In genomic region chrX:20165773-20166412, dm6 we compare ENCODE assay signal across 1 fruit fly cellular context.
A peak's percentile ranks its signal among the peaks of the same experiment; 100 is the strongest.
TF ChIP-seq lines count a peak whose summit lies in the region.

TSS of gene Phf7 (minus strand) at chrX:20165830.

TF ChIP-seq in whole organism, embryonic, 481 proteins besides CTCF, POLR2A, EP300 and RAD21 (continued from another document and continues in another):
- peak; percentile 67 for TF ChIP-seq row (GFP tag; IDR thresholded peaks at IDR 0.05; lab: Robert Waterston, UW)
- TF ChIP-seq CG31441 (GFP tag; IDR thresholded peaks at IDR 0.05; lab: Robert Waterston, UW) = no peak
- TF ChIP-seq Ets97D (GFP tag; optimal IDR thresholded peaks at IDR 0.05; lab: Kevin White, UChicago) = peak; percentile 77
- TF ChIP-seq HLH4C (GFP tag; IDR thresholded peaks at IDR 0.05; lab: Robert Waterston, UW; ENCODE audit: partially characterized antibody) = peak; percentile 65
- peak; percentile 18 for TF ChIP-seq jumu (GFP tag; optimal IDR thresholded peaks at IDR 0.05; lab: Kevin White, UChicago)
- TF ChIP-seq nerfin-2 (GFP tag; IDR thresholded peaks at IDR 0.05; lab: Robert Waterston, UW; ENCODE audit: partially characterized antibody) = peak; percentile 39; the same call in 1 of the 2 replicates
- TF ChIP-seq unc-4 (GFP tag; IDR thresholded peaks at IDR 0.05; lab: Robert Waterston, UW; ENCODE audit: partially characterized antibody) = peak; percentile 72
- TF ChIP-seq CG12659 (GFP tag; optimal IDR thresholded peaks at IDR 0.05; lab: Kevin White, UChicago) = peak; percentile 59
- TF ChIP-seq ato (GFP tag; IDR thresholded peaks at IDR 0.05; lab: Robert Waterston, UW; ENCODE audit: partially characterized antibody) = peak; percentile 59
- TF ChIP-seq CG17802 (tag; optimal IDR thresholded peaks at IDR 0.05; lab: Kevin White, UChicago) = peak; percentile 49
- TF ChIP-seq fd102C (GFP tag; optimal IDR thresholded peaks at IDR 0.05; lab: Kevin White, UChicago) = no peak
- peak; percentile 49 for TF ChIP-seq Lhr (GFP tag; optimal IDR thresholded peaks at IDR 0.05; lab: Kevin White, UChicago)
- TF ChIP-seq Dp (GFP tag; optimal IDR thresholded peaks at IDR 0.05; lab: Kevin White, UChicago) = peak; percentile 64
- TF ChIP-seq CG7963 (GFP tag; IDR thresholded peaks at IDR 0.05; lab: Robert Waterston, UW; ENCODE audit: partially characterized antibody) = peak; percentile 52; the same call in 1 of the 3 replicates
- no peak for TF ChIP-seq CG8281 (tag; optimal IDR thresholded peaks at IDR 0.05; lab: Kevin White, UChicago)
- TF ChIP-seq sqz (GFP tag; optimal IDR thresholded peaks at IDR 0.05; lab: Kevin White, UChicago) = peak; percentile 62
- no peak for TF ChIP-seq repo (GFP tag; optimal IDR thresholded peaks at IDR 0.05; lab: Kevin White, UChicago)
- no peak for TF ChIP-seq CG1602 (GFP tag; optimal IDR thresholded peaks at IDR 0.05; lab: Kevin White, UChicago)
- peak; percentile 38 for TF ChIP-seq CG14710 (tag; optimal IDR thresholded peaks at IDR 0.05; lab: Kevin White, UChicago)
- TF ChIP-seq inv (GFP tag; IDR thresholded peaks at IDR 0.05; lab: Robert Waterston, UW; ENCODE audit: partially characterized antibody) = peak; percentile 78
- no peak for TF ChIP-seq Side (GFP tag; optimal IDR thresholded peaks at IDR 0.05; lab: Kevin White, UChicago)
- TF ChIP-seq bbx (GFP tag; IDR thresholded peaks at IDR 0.05; lab: Robert Waterston, UW; ENCODE audit: partially characterized antibody) = peak; percentile 77
- peak; percentile 29 for TF ChIP-seq CG10267 (tag; optimal IDR thresholded peaks at IDR 0.05; lab: Kevin White, UChicago)
- no peak for TF ChIP-seq bigmax (GFP tag; optimal IDR thresholded peaks at IDR 0.05; lab: Kevin White, UChicago)
- no peak for TF ChIP-seq CG18619 (GFP tag; optimal IDR thresholded peaks at IDR 0.05; lab: Kevin White, UChicago)
- no peak for TF ChIP-seq ems (GFP tag; optimal IDR thresholded peaks at IDR 0.05; lab: Kevin White, UChicago)
- no peak for TF ChIP-seq peb (GFP tag; IDR thresholded peaks at IDR 0.05; lab: Robert Waterston, UW)
- TF ChIP-seq CG2120 (GFP tag; optimal IDR thresholded peaks at IDR 0.05; lab: Kevin White, UChicago) = peak; percentile 8
- no peak for TF ChIP-seq CG32532 (GFP tag; IDR thresholded peaks at IDR 0.05; lab: Robert Waterston, UW)
- no peak for TF ChIP-seq dpn (GFP tag; optimal IDR thresholded peaks at IDR 0.05; lab: Kevin White, UChicago)
- TF ChIP-seq CG14667 (GFP tag; IDR thresholded peaks at IDR 0.05; lab: Robert Waterston, UW) = peak; percentile 42; the same call in 1 of the 2 replicates
- TF ChIP-seq CG9932 (GFP tag; IDR thresholded peaks at IDR 0.05; lab: Robert Waterston, UW) = peak; percentile 40; the same call in 1 of the 2 replicates
- TF ChIP-seq CG3995 (GFP tag; optimal IDR thresholded peaks at IDR 0.05; lab: Kevin White, UChicago) = peak; percentile 12
- TF ChIP-seq Adf1 (GFP tag; IDR thresholded peaks at IDR 0.05; lab: Robert Waterston, UW) = no peak
- TF ChIP-seq mld (GFP tag; IDR thresholded peaks at IDR 0.05; lab: Robert Waterston, UW; ENCODE audit: partially characterized antibody) = peak; percentile 65; the same call in 1 of the 3 replicates
- no peak for TF ChIP-seq CG8359 (GFP tag; optimal IDR thresholded peaks at IDR 0.05; lab: Kevin White, UChicago; ENCODE audit: borderline replicate concordance)
- TF ChIP-seq Ets65A (GFP tag; lab: Kevin White, UChicago) = peak; percentile 91
- TF ChIP-seq insv (GFP tag; optimal IDR thresholded peaks at IDR 0.05; lab: Kevin White, UChicago) = no peak
- TF ChIP-seq ab (GFP tag; optimal IDR thresholded peaks at IDR 0.05; lab: Kevin White, UChicago) = no peak
- TF ChIP-seq CG2129 (GFP tag; IDR thresholded peaks at IDR 0.05; lab: Robert Waterston, UW; ENCODE audit: partially characterized antibody) = 0 out of 2 replicates have a peak, but pooled peaks have one; percentile 19
- TF ChIP-seq Hmr (GFP tag; optimal IDR thresholded peaks at IDR 0.05; lab: Kevin White, UChicago) = no peak
- no peak for TF ChIP-seq Dip3 (GFP tag; optimal IDR thresholded peaks at IDR 0.05; lab: Kevin White, UChicago)
- peak; percentile 53 for TF ChIP-seq sens (GFP tag; lab: Kevin White, UChicago)
- peak; percentile 94 for TF ChIP-seq pfk (GFP tag; optimal IDR thresholded peaks at IDR 0.05; lab: Kevin White, UChicago)
- peak; percentile 15; the same call in 1 of the 2 replicates for TF ChIP-seq Rfx (GFP tag; IDR thresholded peaks at IDR 0.05; lab: Robert Waterston, UW)
- TF ChIP-seq phol (tag; optimal IDR thresholded peaks at IDR 0.05; lab: Kevin White, UChicago) = peak; percentile 42
- TF ChIP-seq CG2116 (GFP tag; optimal IDR thresholded peaks at IDR 0.05; lab: Kevin White, UChicago) = peak; percentile 62
- peak; percentile 65 for TF ChIP-seq Sin3A (optimal IDR thresholded peaks at IDR 0.05; lab: Kevin White, UChicago)
- 0 out of 2 replicates have a peak, but pooled peaks have one; percentile 10 for TF ChIP-seq sob (GFP tag; IDR thresholded peaks at IDR 0.05; lab: Robert Waterston, UW)
- peak; percentile 20 for TF ChIP-seq dm (GFP tag; optimal IDR thresholded peaks at IDR 0.05; lab: Kevin White, UChicago)
- peak; percentile 86 for TF ChIP-seq Bgb (GFP tag; IDR thresholded peaks at IDR 0.05; lab: Robert Waterston, UW; ENCODE audit: partially characterized antibody)
- no peak for TF ChIP-seq CG6813 (GFP tag; optimal IDR thresholded peaks at IDR 0.05; lab: Kevin White, UChicago)
- TF ChIP-seq CG12942 (GFP tag; optimal IDR thresholded peaks at IDR 0.05; lab: Kevin White, UChicago) = no peak
- peak; percentile 73 for TF ChIP-seq Scr (GFP tag; IDR thresholded peaks at IDR 0.05; lab: Robert Waterston, UW; ENCODE audit: partially characterized antibody)
- TF ChIP-seq Opbp (GFP tag; IDR thresholded peaks at IDR 0.05; lab: Robert Waterston, UW; ENCODE audit: partially characterized antibody) = peak; percentile 82
- peak; percentile 48; the same call in 1 of the 2 replicates for TF ChIP-seq tna (GFP tag; IDR thresholded peaks at IDR 0.05; lab: Robert Waterston, UW; ENCODE audit: partially characterized antibody)
- TF ChIP-seq Doc2 (GFP tag; IDR thresholded peaks at IDR 0.05; lab: Robert Waterston, UW) = no peak
- TF ChIP-seq CG34224 (GFP tag; IDR thresholded peaks at IDR 0.05; lab: Robert Waterston, UW; ENCODE audit: partially characterized antibody) = peak; percentile 47; the same call in 1 of the 3 replicates
- peak; percentile 56; the same call in 2 of the 3 replicates for TF ChIP-seq CG14860 (GFP tag; IDR thresholded peaks at IDR 0.05; lab: Robert Waterston, UW; ENCODE audit: partially characterized antibody)
- peak; percentile 13 for TF ChIP-seq pho (GFP tag; optimal IDR thresholded peaks at IDR 0.05; lab: Kevin White, UChicago)
- no peak for TF ChIP-seq CG3163 (GFP tag; optimal IDR thresholded peaks at IDR 0.05; lab: Kevin White, UChicago)
- TF ChIP-seq CG34422 (GFP tag; IDR thresholded peaks at IDR 0.05; lab: Robert Waterston, UW) = no peak
- TF ChIP-seq CG33213 (GFP tag; optimal IDR thresholded peaks at IDR 0.05; lab: Kevin White, UChicago) = peak; percentile 52
- peak; percentile 94 for TF ChIP-seq Sry-δ (GFP tag; optimal IDR thresholded peaks at IDR 0.05; lab: Kevin White, UChicago)
- TF ChIP-seq CG1603 (tag; optimal IDR thresholded peaks at IDR 0.05; lab: Kevin White, UChicago) = peak; percentile 100
- no peak for TF ChIP-seq chinmo (GFP tag; IDR thresholded peaks at IDR 0.05; lab: Robert Waterston, UW; ENCODE audit: partially characterized antibody)
- no peak for TF ChIP-seq ap (GFP tag; IDR thresholded peaks at IDR 0.05; lab: Robert Waterston, UW)
- no peak for TF ChIP-seq CG32767 (GFP tag; IDR thresholded peaks at IDR 0.05; lab: Robert Waterston, UW)
- peak; percentile 82 for TF ChIP-seq CG6791 (GFP tag; IDR thresholded peaks at IDR 0.05; lab: Robert Waterston, UW; ENCODE audit: partially characterized antibody)
- TF ChIP-seq ac (GFP tag; optimal IDR thresholded peaks at IDR 0.05; lab: Kevin White, UChicago) = no peak
- peak; percentile 22 for TF ChIP-seq CG13624 (GFP tag; optimal IDR thresholded peaks at IDR 0.05; lab: Kevin White, UChicago)
- TF ChIP-seq CG12104 (GFP tag; optimal IDR thresholded peaks at IDR 0.05; lab: Kevin White, UChicago) = no peak
- TF ChIP-seq BEAF-32 (GFP tag; optimal IDR thresholded peaks at IDR 0.05; lab: Kevin White, UChicago) = peak; percentile 83
- TF ChIP-seq CG1024 (GFP tag; IDR thresholded peaks at IDR 0.05; lab: Robert Waterston, UW) = peak; percentile 64; the same call in 1 of the 2 replicates
- peak; percentile 85 for TF ChIP-seq pzg (GFP tag; optimal IDR thresholded peaks at IDR 0.05; lab: Kevin White, UChicago)
- no peak for TF ChIP-seq CG12299 (tag; optimal IDR thresholded peaks at IDR 0.05; lab: Kevin White, UChicago)
- peak; percentile 36 for TF ChIP-seq gfzf (GFP tag; optimal IDR thresholded peaks at IDR 0.05; lab: Kevin White, UChicago)
- peak; percentile 58 for TF ChIP-seq sna (GFP tag; IDR thresholded peaks at IDR 0.05; lab: Robert Waterston, UW; ENCODE audit: partially characterized antibody)
- peak; percentile 74 for TF ChIP-seq stwl (tag; optimal IDR thresholded peaks at IDR 0.05; lab: Kevin White, UChicago)
- no peak for TF ChIP-seq CG12155 (GFP tag; optimal IDR thresholded peaks at IDR 0.05; lab: Kevin White, UChicago)
- TF ChIP-seq Pdp1 (GFP tag; optimal IDR thresholded peaks at IDR 0.05; lab: Kevin White, UChicago) = no peak
- no peak for TF ChIP-seq psq (GFP tag; optimal IDR thresholded peaks at IDR 0.05; lab: Kevin White, UChicago)
- peak; percentile 11 for TF ChIP-seq CG8290 (GFP tag; optimal IDR thresholded peaks at IDR 0.05; lab: Kevin White, UChicago)
- TF ChIP-seq CG8290 (tag; optimal IDR thresholded peaks at IDR 0.05; lab: Kevin White, UChicago) = peak in 1 of 2 experiments; percentile 49
- 0 out of 2 replicates have a peak, but pooled peaks have one; percentile 12 for TF ChIP-seq CG3847 (GFP tag; IDR thresholded peaks at IDR 0.05; lab: Robert Waterston, UW)
- TF ChIP-seq CG10959 (GFP tag; IDR thresholded peaks at IDR 0.05; lab: Robert Waterston, UW) = no peak
- no peak for TF ChIP-seq CG17361 (GFP tag; IDR thresholded peaks at IDR 0.05; lab: Robert Waterston, UW)
- TF ChIP-seq HmgD (GFP tag; optimal IDR thresholded peaks at IDR 0.05; lab: Kevin White, UChicago) = peak; percentile 34
- no peak for TF ChIP-seq lab (GFP tag; optimal IDR thresholded peaks at IDR 0.05; lab: Kevin White, UChicago)
- TF ChIP-seq CG4360 (GFP tag; IDR thresholded peaks at IDR 0.05; lab: Robert Waterston, UW) = no peak
- no peak for TF ChIP-seq Kr (GFP tag; optimal IDR thresholded peaks at IDR 0.05; lab: Kevin White, UChicago)
- peak; percentile 98 for TF ChIP-seq CG30020 (tag; optimal IDR thresholded peaks at IDR 0.05; lab: Kevin White, UChicago)
- TF ChIP-seq slbo (GFP tag; IDR thresholded peaks at IDR 0.05; lab: Robert Waterston, UW) = peak; percentile 11; the same call in 1 of the 2 replicates
- no peak for TF ChIP-seq onecut (GFP tag; IDR thresholded peaks at IDR 0.05; lab: Robert Waterston, UW)
- TF ChIP-seq hb (GFP tag; IDR thresholded peaks at IDR 0.05; lab: Robert Waterston, UW; ENCODE audit: partially characterized antibody) = peak; percentile 65
- peak; percentile 77 for TF ChIP-seq CG13287 (GFP tag; IDR thresholded peaks at IDR 0.05; lab: Robert Waterston, UW; ENCODE audit: partially characterized antibody)
- no peak for TF ChIP-seq gro (GFP tag; optimal IDR thresholded peaks at IDR 0.05; lab: Kevin White, UChicago)
- no peak for TF ChIP-seq luna (GFP tag; optimal IDR thresholded peaks at IDR 0.05; lab: Kevin White, UChicago)
- TF ChIP-seq pan (optimal IDR thresholded peaks at IDR 0.05; lab: Kevin White, UChicago) = no peak
- TF ChIP-seq pan (GFP tag; optimal IDR thresholded peaks at IDR 0.05 in 1 of 2, IDR thresholded peaks at IDR 0.05 in 1 of 2) = no peak
- TF ChIP-seq Myb (GFP tag; optimal IDR thresholded peaks at IDR 0.05; lab: Kevin White, UChicago) = peak; percentile 45
- no peak for TF ChIP-seq lov (optimal IDR thresholded peaks at IDR 0.05; lab: Kevin White, UChicago)
- no peak for TF ChIP-seq lov (GFP tag; IDR thresholded peaks at IDR 0.05; lab: Robert Waterston, UW)
- no peak for TF ChIP-seq Lpt (GFP tag; optimal IDR thresholded peaks at IDR 0.05; lab: Kevin White, UChicago)
- TF ChIP-seq trh (GFP tag; optimal IDR thresholded peaks at IDR 0.05; lab: Kevin White, UChicago) = no peak
- TF ChIP-seq CG1792 (GFP tag; optimal IDR thresholded peaks at IDR 0.05; lab: Kevin White, UChicago) = no peak
- no peak for TF ChIP-seq CG14014 (GFP tag; IDR thresholded peaks at IDR 0.05; lab: Robert Waterston, UW)
- peak; percentile 14 for TF ChIP-seq CG17829 (tag; optimal IDR thresholded peaks at IDR 0.05; lab: Kevin White, UChicago)
- no peak for TF ChIP-seq CG16815 (GFP tag; optimal IDR thresholded peaks at IDR 0.05; lab: Kevin White, UChicago)
- TF ChIP-seq Bteb2 (GFP tag; optimal IDR thresholded peaks at IDR 0.05; lab: Kevin White, UChicago) = no peak
- TF ChIP-seq CG16813 (GFP tag; IDR thresholded peaks at IDR 0.05; lab: Robert Waterston, UW; ENCODE audit: partially characterized antibody) = peak; percentile 83
- TF ChIP-seq CG15073 (GFP tag; optimal IDR thresholded peaks at IDR 0.05; lab: Kevin White, UChicago) = no peak
- TF ChIP-seq maf-S (GFP tag; optimal IDR thresholded peaks at IDR 0.05; lab: Kevin White, UChicago) = no peak
- TF ChIP-seq Nf-YA (GFP tag; IDR thresholded peaks at IDR 0.05; lab: Robert Waterston, UW) = no peak
- no peak for TF ChIP-seq her (GFP tag; optimal IDR thresholded peaks at IDR 0.05; lab: Kevin White, UChicago)
- no peak for TF ChIP-seq crc (GFP tag; optimal IDR thresholded peaks at IDR 0.05; lab: Kevin White, UChicago)
- TF ChIP-seq CG9876 (GFP tag; optimal IDR thresholded peaks at IDR 0.05; lab: Kevin White, UChicago) = no peak
- peak; percentile 85 for TF ChIP-seq Abd-B (GFP tag; optimal IDR thresholded peaks at IDR 0.05; lab: Kevin White, UChicago)
- peak; percentile 20 for TF ChIP-seq trem (tag; optimal IDR thresholded peaks at IDR 0.05; lab: Kevin White, UChicago)
- TF ChIP-seq CG31365 (tag; optimal IDR thresholded peaks at IDR 0.05; lab: Kevin White, UChicago) = no peak
- TF ChIP-seq CG12391 (tag; optimal IDR thresholded peaks at IDR 0.05; lab: Kevin White, UChicago) = no peak
- no peak for TF ChIP-seq Antp (GFP tag; optimal IDR thresholded peaks at IDR 0.05; lab: Kevin White, UChicago)
- peak; percentile 15 for TF ChIP-seq CG9797 (GFP tag; optimal IDR thresholded peaks at IDR 0.05; lab: Kevin White, UChicago)
- TF ChIP-seq CG4282 (GFP tag; optimal IDR thresholded peaks at IDR 0.05; lab: Kevin White, UChicago) = no peak
- TF ChIP-seq CG8388 (GFP tag; optimal IDR thresholded peaks at IDR 0.05; lab: Kevin White, UChicago) = no peak
- no peak for TF ChIP-seq bcd (GFP tag; optimal IDR thresholded peaks at IDR 0.05; lab: Kevin White, UChicago)
- TF ChIP-seq tll (GFP tag; optimal IDR thresholded peaks at IDR 0.05; lab: Kevin White, UChicago) = no peak
- no peak for TF ChIP-seq Tbp (GFP tag; optimal IDR thresholded peaks at IDR 0.05; lab: Kevin White, UChicago)
